Fruit fly (Drosophila melanogaster): Measurements from ENCODE around the gene Cad87A.

DNA sequence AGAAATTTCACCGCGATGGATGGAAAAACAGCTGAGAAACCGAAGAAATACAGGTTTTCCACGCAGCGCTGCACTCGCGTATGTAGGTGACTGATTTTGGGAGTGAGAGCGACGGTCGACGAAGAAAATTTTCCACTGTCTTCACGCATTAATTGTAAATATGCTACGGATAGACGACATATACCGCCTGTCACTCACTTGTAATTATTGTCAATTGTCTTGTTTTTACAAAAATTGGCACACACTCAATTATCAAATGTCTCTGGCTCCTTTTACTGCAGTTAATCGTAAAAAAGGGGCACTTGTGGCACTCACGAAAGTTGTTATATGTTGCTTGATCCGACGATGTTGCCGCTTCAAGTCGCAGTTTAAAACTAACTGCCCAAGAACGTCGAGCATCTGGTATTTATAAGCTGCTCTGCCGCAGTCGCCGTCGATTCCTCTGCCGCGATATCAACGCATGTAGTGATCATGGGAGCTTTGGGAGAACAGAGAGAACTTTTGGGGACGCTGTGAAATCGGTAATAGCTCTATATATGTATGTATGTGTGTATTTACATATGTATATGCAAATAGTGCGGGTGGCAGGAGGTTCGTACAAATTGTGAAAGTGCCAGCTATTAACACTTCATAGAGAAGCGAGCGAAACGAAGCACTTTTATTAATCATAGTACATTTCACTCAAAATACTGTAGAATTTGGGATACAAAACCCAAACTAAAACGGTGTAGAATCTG, 44.2 kb upstream of the Cad87A start, which contains the start of gene mfas:
- TF ChIP-seq Jra (GFP tag; optimal IDR thresholded peaks at IDR 0.05) (peak; percentile 14), tai (GFP tag; optimal IDR thresholded peaks at IDR 0.05) (peak; percentile 18), woc (GFP tag; optimal IDR thresholded peaks at IDR 0.05) (no peak), N (GFP tag; optimal IDR thresholded peaks at IDR 0.05) (no peak), Vsx2 (GFP tag; optimal IDR thresholded peaks at IDR 0.05; ENCODE audit: partially characterized antibody) (no peak), usp (GFP tag; optimal IDR thresholded peaks at IDR 0.05) (no peak)

Measured in whole organism, wandering third instar larva.